Fruit fly (Drosophila melanogaster): ENCODE data around the gene CG5250.

CG5250 gene

DNA sequence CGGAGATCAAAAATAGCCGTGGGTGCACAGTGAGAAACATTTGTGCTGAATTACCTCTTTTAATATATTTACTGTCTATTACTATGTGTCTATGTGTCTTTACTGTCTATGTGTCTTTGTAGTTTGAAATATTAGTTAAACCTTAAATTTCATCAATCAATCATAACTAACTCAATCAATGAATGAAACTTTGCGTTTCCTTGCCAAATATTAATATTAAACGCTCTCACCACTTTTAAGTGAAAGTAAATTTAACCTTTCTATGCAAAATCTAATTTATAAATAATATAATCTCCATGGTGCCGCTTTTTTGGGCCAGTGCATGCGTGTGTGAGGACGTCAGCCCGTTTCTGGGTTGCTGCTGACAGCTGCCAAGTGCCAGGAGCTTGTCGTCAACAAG lies 47.9 kb downstream of the CG5250 start:
- TF ChIP-seq gl (tag; optimal IDR thresholded peaks at IDR 0.05) (no peak), CG9948 (tag; optimal IDR thresholded peaks at IDR 0.05) (peak; percentile 77), CG32121 (GFP tag; IDR thresholded peaks at IDR 0.05) (peak; percentile 73; the same call in 1 of the 2 replicates), EcR (GFP tag; optimal IDR thresholded peaks at IDR 0.05) (no peak), CG4496 (GFP tag; IDR thresholded peaks at IDR 0.05) (0 out of 3 replicates have a peak, but pooled peaks have one; percentile 27), Ets98B (GFP tag; IDR thresholded peaks at IDR 0.05) (peak; percentile 41), CG8301 (tag; optimal IDR thresholded peaks at IDR 0.05) (peak; percentile 83), fd96Ca (GFP tag; IDR thresholded peaks at IDR 0.05) (no peak), Pif1B (GFP tag; optimal IDR thresholded peaks at IDR 0.05) (peak; percentile 47), CG13204 (GFP tag; optimal IDR thresholded peaks at IDR 0.05) (peak; percentile 29), CG14655 (GFP tag; optimal IDR thresholded peaks at IDR 0.05) (peak; percentile 88), Snoo (tag; optimal IDR thresholded peaks at IDR 0.05) (peak; percentile 17), CG15710 (tag; optimal IDR thresholded peaks at IDR 0.05) (peak; percentile 74), rn (GFP tag; IDR thresholded peaks at IDR 0.05) (peak; percentile 44; the same call in 1 of the 2 replicates), D1 (tag; optimal IDR thresholded peaks at IDR 0.05) (no peak), CG12605 (GFP tag; IDR thresholded peaks at IDR 0.05) (no peak), Pif1A (GFP tag; optimal IDR thresholded peaks at IDR 0.05) (peak; percentile 71), CG8159 (tag; optimal IDR thresholded peaks at IDR 0.05) (peak; percentile 81), CG34367 (tag; optimal IDR thresholded peaks at IDR 0.05) (peak; percentile 62), CG17806 (tag; optimal IDR thresholded peaks at IDR 0.05) (peak; percentile 72), CG10348 (GFP tag; IDR thresholded peaks at IDR 0.05) (peak; percentile 45; the same call in 1 of the 2 replicates)

DNA sequence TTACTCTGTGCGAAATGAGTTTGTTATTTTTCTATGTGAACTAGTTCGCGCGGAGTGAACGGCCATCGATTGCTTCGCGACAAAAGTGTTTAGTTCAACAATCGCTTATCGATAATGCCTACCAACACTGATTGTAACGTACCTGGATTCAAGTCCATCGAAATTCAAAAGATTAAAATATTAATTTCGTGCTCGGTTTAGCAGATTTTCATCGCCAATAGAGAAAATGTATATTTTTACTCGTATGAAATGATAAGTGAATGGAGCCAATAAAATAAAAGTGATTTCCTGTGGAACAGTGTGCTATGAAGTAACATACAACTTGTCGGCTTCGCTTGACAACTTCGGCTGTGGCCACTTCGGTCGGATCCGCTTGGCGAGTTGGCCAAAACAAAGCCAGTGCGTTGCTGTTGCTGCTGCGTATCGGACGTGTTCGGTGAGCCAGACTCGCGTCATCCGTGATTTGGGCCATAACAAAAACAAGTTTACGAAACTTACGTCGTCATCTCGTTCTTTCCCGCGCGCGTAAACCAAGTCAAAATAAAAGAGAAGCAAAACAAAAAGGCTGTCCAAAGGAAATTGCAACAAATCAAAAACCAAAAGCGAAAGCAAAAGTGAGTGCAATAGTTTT lies 48.7 kb downstream of the CG5250 start, which contains the start of the genes CG5555 and myd:
Gene CG5555 (minus strand): TSS at position 276 of the 631 bp plus-strand sequence.
Gene myd (plus strand): TSS at position 397 of the 631 bp plus-strand sequence.
- TF ChIP-seq gl (tag; optimal IDR thresholded peaks at IDR 0.05) (no peak), CG8301 (tag; optimal IDR thresholded peaks at IDR 0.05) (no peak), Snoo (tag; optimal IDR thresholded peaks at IDR 0.05) (peak; percentile 58), CG13204 (GFP tag; optimal IDR thresholded peaks at IDR 0.05) (no peak), fd96Ca (GFP tag; IDR thresholded peaks at IDR 0.05) (peak; percentile 59; the same call in 1 of the 3 replicates), CG34367 (tag; optimal IDR thresholded peaks at IDR 0.05) (no peak), CG4496 (GFP tag; IDR thresholded peaks at IDR 0.05) (peak; percentile 78), CG12605 (GFP tag; IDR thresholded peaks at IDR 0.05) (peak; percentile 56; the same call in 1 of the 2 replicates), Ets98B (GFP tag; IDR thresholded peaks at IDR 0.05) (peak; percentile 74), CG32121 (GFP tag; IDR thresholded peaks at IDR 0.05) (peak; percentile 64; the same call in 1 of the 2 replicates), CG8159 (tag; optimal IDR thresholded peaks at IDR 0.05) (no peak), CG14655 (GFP tag; optimal IDR thresholded peaks at IDR 0.05) (no peak), CG9948 (tag; optimal IDR thresholded peaks at IDR 0.05) (peak; percentile 7), Pif1B (GFP tag; optimal IDR thresholded peaks at IDR 0.05) (peak; percentile 67), CG15710 (tag; optimal IDR thresholded peaks at IDR 0.05) (peak; percentile 49), EcR (GFP tag; optimal IDR thresholded peaks at IDR 0.05) (peak; percentile 51), D1 (tag; optimal IDR thresholded peaks at IDR 0.05) (no peak), rn (GFP tag; IDR thresholded peaks at IDR 0.05) (no peak), CG10348 (GFP tag; IDR thresholded peaks at IDR 0.05) (no peak), Pif1A (GFP tag; optimal IDR thresholded peaks at IDR 0.05) (peak; percentile 67), CG17806 (tag; optimal IDR thresholded peaks at IDR 0.05) (no peak)
